Fruit fly (Drosophila melanogaster): ENCODE results near the gene CG7900.

DNA sequence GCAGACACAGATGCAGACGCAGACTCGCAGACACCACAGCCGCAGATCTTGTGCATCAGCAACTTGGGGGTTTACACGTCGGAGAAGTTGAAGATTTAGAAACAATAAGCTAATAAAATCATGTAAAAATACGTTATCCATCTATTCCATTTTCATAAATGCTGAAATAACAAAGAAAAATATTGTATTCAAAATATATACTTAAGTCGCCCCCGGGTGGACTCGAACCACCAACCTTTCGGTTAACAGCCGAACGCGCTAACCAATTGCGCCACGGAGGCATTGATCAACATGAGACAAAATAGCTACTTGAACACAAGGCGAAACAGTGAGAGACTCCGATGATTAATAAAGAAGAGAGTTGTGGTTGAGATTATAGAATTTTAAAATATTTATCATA, 45.4 kb downstream of the CG7900 start:
- TF ChIP-seq CG8478 (optimal IDR thresholded peaks at IDR 0.05) (no peak), psq (optimal IDR thresholded peaks at IDR 0.05) (no peak), usp (GFP tag; optimal IDR thresholded peaks at IDR 0.05) (no peak), EcR (GFP tag; optimal IDR thresholded peaks at IDR 0.05) (no peak), Dll (optimal IDR thresholded peaks at IDR 0.05) (no peak), pan (optimal IDR thresholded peaks at IDR 0.05) (no peak)

Data from whole organism.